Fruit fly (Drosophila melanogaster) whole organism, embryonic: ENCODE results near the gene CG32847.

Experiments
- Adf1 ChIP-seq: fragments of 200-800 bp; sonication (Bioruptor generic); IDR thresholded peaks from 2 replicates; pipeline ENCODE4 v1.3.6; 2022; ENCODE audit warnings: missing biosample characterization, missing genetic modification characterization
- Bdp1 ChIP-seq: fragments of 200-800 bp; sonication (Bioruptor generic); optimal IDR thresholded peaks from 3 replicates; lab custom pipeline; 2016; ENCODE audit warnings: missing biosample characterization, missing genetic modification characterization
- C15 ChIP-seq: fragments of 200-800 bp; sonication (Bioruptor generic); IDR thresholded peaks from 3 replicates; pipeline ENCODE4 v1.3.6; 2022; ENCODE audit warnings: missing biosample characterization, missing genetic modification characterization
- CG11696 ChIP-seq: fragments of 200-800 bp; sonication (Bioruptor generic); IDR thresholded peaks from 2 replicates; pipeline ENCODE4 v1.3.6; 2022; ENCODE audit warnings: missing biosample characterization, missing genetic modification characterization
- CG12155 ChIP-seq: fragments of 200-800 bp; sonication (Bioruptor generic); optimal IDR thresholded peaks from 3 replicates; lab custom pipeline; 2016; ENCODE audit warnings: missing biosample characterization, missing genetic modification characterization
- CG12236 ChIP-seq: fragments of 200-800 bp; sonication (Bioruptor generic); optimal IDR thresholded peaks from 2 replicates; lab custom pipeline; 2016; ENCODE audit warnings: missing biosample characterization, missing genetic modification characterization
- CG13775 ChIP-seq: fragments of 200-800 bp; sonication (Bioruptor generic); optimal IDR thresholded peaks from 3 replicates; lab custom pipeline; 2017; ENCODE audit warnings: missing biosample characterization, mild to moderate bottlenecking, missing genetic modification characterization
- CG15073 ChIP-seq: fragments of 200-800 bp; sonication (Bioruptor generic); optimal IDR thresholded peaks from 2 replicates; lab custom pipeline; 2016; ENCODE audit warnings: missing biosample characterization, missing genetic modification characterization
- CG1647 ChIP-seq: fragments of 200-800 bp; sonication (Bioruptor generic); optimal IDR thresholded peaks from 3 replicates; lab custom pipeline; 2016; ENCODE audit warnings: missing biosample characterization, missing genetic modification characterization
- CG16815 ChIP-seq: fragments of 200-800 bp; sonication (Bioruptor generic); optimal IDR thresholded peaks from 3 replicates; lab custom pipeline; 2017; ENCODE audit warnings: missing biosample characterization, mild to moderate bottlenecking, missing genetic modification characterization
- CG17186 ChIP-seq: fragments of 200-800 bp; sonication (Bioruptor generic); optimal IDR thresholded peaks from 3 replicates; lab custom pipeline; 2017; ENCODE audit warnings: missing biosample characterization, missing genetic modification reagents, missing genetic modification characterization
- CG30403 ChIP-seq: fragments of 200-800 bp; sonication (Bioruptor generic); optimal IDR thresholded peaks from 3 replicates; lab custom pipeline; 2016; ENCODE audit warnings: missing biosample characterization, missing genetic modification characterization
- CG31441 ChIP-seq: fragments of 200-800 bp; sonication (Bioruptor generic); IDR thresholded peaks from 2 replicates; pipeline ENCODE4 v1.3.6; 2022; ENCODE audit warnings: missing biosample characterization, missing genetic modification characterization
- CG34422 ChIP-seq: fragments of 200-800 bp; sonication (Bioruptor generic); IDR thresholded peaks from 3 replicates; pipeline ENCODE4 v1.3.6; 2022; ENCODE audit warnings: missing biosample characterization, missing genetic modification characterization
- CG43689 ChIP-seq: fragments of 200-800 bp; sonication (Bioruptor generic); IDR thresholded peaks from 2 replicates; pipeline ENCODE4 v1.3.6; 2022; ENCODE audit warnings: missing biosample characterization, missing genetic modification characterization
- CG4730 ChIP-seq: fragments of 200-800 bp; sonication (Bioruptor generic); IDR thresholded peaks from 2 replicates; pipeline ENCODE4 v1.3.6; 2022; ENCODE audit warnings: missing biosample characterization, missing genetic modification characterization
- CG7357 ChIP-seq: fragments of 200-800 bp; sonication (Bioruptor generic); IDR thresholded peaks from 3 replicates; pipeline ENCODE4 v1.3.6; 2022; ENCODE audit warnings: missing biosample characterization, missing genetic modification characterization
- CG7786 ChIP-seq: fragments of 200-800 bp; sonication (Bioruptor generic); optimal IDR thresholded peaks from 2 replicates; lab custom pipeline; 2016; ENCODE audit warnings: missing biosample characterization, missing genetic modification characterization
- Chrac-16 ChIP-seq: fragments of 200-800 bp; sonication (Bioruptor generic); optimal IDR thresholded peaks from 3 replicates; lab custom pipeline; 2016; ENCODE audit warnings: missing biosample characterization, missing genetic modification characterization
- Dip3 ChIP-seq: fragments of 200-800 bp; sonication (Bioruptor generic); optimal IDR thresholded peaks from 3 replicates; lab custom pipeline; 2016; ENCODE audit warnings: missing biosample characterization, missing genetic modification characterization
- Kr ChIP-seq: fragments of 200-800 bp; sonication (Bioruptor generic); optimal IDR thresholded peaks from 2 replicates; lab custom pipeline; 2017; ENCODE audit warnings: missing biosample characterization, mild to moderate bottlenecking, missing genetic modification characterization
- Mad ChIP-seq: fragments of 200-800 bp; sonication (Bioruptor generic); optimal IDR thresholded peaks from 2 replicates; lab custom pipeline; 2016; ENCODE audit warnings: missing biosample characterization, missing genetic modification characterization
- Oli ChIP-seq: fragments of 200-800 bp; sonication (Bioruptor generic); optimal IDR thresholded peaks from 2 replicates; lab custom pipeline; 2018; ENCODE audit warnings: missing biosample characterization, mild to moderate bottlenecking, missing genetic modification characterization, moderate library complexity
- Pdp1 ChIP-seq, 2 experiments: fragments of 200-800 bp; sonication (Bioruptor generic); optimal IDR thresholded peaks; 3 replicates each; lab custom pipeline; 2016; ENCODE audit warnings: missing biosample characterization in 2 of 2, missing genetic modification characterization in 2 of 2, mild to moderate bottlenecking in 1 of 2, moderate library complexity in 1 of 2
- Ssrp ChIP-seq: fragments of 200-800 bp; sonication (Bioruptor generic); optimal IDR thresholded peaks from 2 replicates; lab custom pipeline; 2018; ENCODE audit warnings: missing biosample characterization, mild to moderate bottlenecking, missing genetic modification characterization, moderate library complexity
- Xrp1 ChIP-seq: fragments of 200-800 bp; sonication (Bioruptor generic); IDR thresholded peaks from 2 replicates; pipeline ENCODE4 v1.3.6; 2022; ENCODE audit warnings: missing biosample characterization, missing genetic modification characterization
- YL-1 ChIP-seq: fragments of 200-800 bp; sonication (Bioruptor generic); optimal IDR thresholded peaks from 3 replicates; lab custom pipeline; 2017; ENCODE audit warnings: missing biosample characterization, mild to moderate bottlenecking, missing genetic modification characterization
- chinmo ChIP-seq: fragments of 200-800 bp; sonication (Bioruptor generic); IDR thresholded peaks from 4 replicates; pipeline ENCODE4 v1.3.6; 2022; ENCODE audit warnings: missing biosample characterization, missing genetic modification characterization; ENCODE audit not compliant: partially characterized antibody
- cwo ChIP-seq: fragments of 200-800 bp; sonication (Bioruptor generic); optimal IDR thresholded peaks from 3 replicates; lab custom pipeline; 2017; ENCODE audit warnings: missing biosample characterization, missing genetic modification characterization, mild to moderate bottlenecking, moderate library complexity, missing genetic modification reagents
- dati ChIP-seq: fragments of 200-800 bp; sonication (Bioruptor generic); IDR thresholded peaks from 2 replicates; pipeline ENCODE4 v1.3.6; 2022; ENCODE audit warnings: missing biosample characterization, missing genetic modification characterization
- fu2 ChIP-seq: fragments of 200-800 bp; sonication (Bioruptor generic); optimal IDR thresholded peaks from 2 replicates; lab custom pipeline; 2016; ENCODE audit warnings: missing biosample characterization, missing genetic modification characterization
- jing ChIP-seq: fragments of 200-800 bp; sonication (Bioruptor generic); optimal IDR thresholded peaks from 2 replicates; lab custom pipeline; 2018; ENCODE audit warnings: missing biosample characterization, mild to moderate bottlenecking, missing genetic modification characterization
- mirr ChIP-seq: fragments of 200-800 bp; sonication (Bioruptor generic); optimal IDR thresholded peaks from 3 replicates; lab custom pipeline; 2018; ENCODE audit warnings: missing biosample characterization, mild to moderate bottlenecking, missing genetic modification characterization
- odd ChIP-seq: fragments of 200-800 bp; sonication (Bioruptor generic); optimal IDR thresholded peaks from 2 replicates; lab custom pipeline; 2017; ENCODE audit warnings: missing biosample characterization, mild to moderate bottlenecking, missing genetic modification characterization
- pfk ChIP-seq: fragments of 200-800 bp; sonication (Bioruptor generic); optimal IDR thresholded peaks from 2 replicates; lab custom pipeline; 2018; ENCODE audit warnings: missing biosample characterization, mild to moderate bottlenecking, missing genetic modification characterization, moderate library complexity
- phol ChIP-seq: fragments of 200-800 bp; sonication (Bioruptor generic); optimal IDR thresholded peaks from 3 replicates; lab custom pipeline; 2018; ENCODE audit warnings: missing biosample characterization, mild to moderate bottlenecking, missing genetic modification characterization, moderate library complexity
- pita ChIP-seq: fragments of 200-800 bp; sonication (Bioruptor generic); optimal IDR thresholded peaks from 2 replicates; lab custom pipeline; 2017; ENCODE audit warnings: missing biosample characterization, mild to moderate bottlenecking, missing genetic modification characterization
- rib ChIP-seq: fragments of 200-800 bp; sonication (Bioruptor generic); IDR thresholded peaks from 2 replicates; pipeline ENCODE4 v1.3.6; 2022; ENCODE audit warnings: missing biosample characterization, missing genetic modification characterization
- sc ChIP-seq, 3 experiments: fragments of >200 bp in 2 of 3; fragments of 200-800 bp in 1 of 3; sonication (Bioruptor generic) in 1 of 3; optimal IDR thresholded peaks; 2 replicates in 2 of 3; 3 replicates in 1 of 3; lab custom pipeline; 2017; ENCODE audit warnings: mild to moderate bottlenecking in 1 of 3, missing biosample characterization in 1 of 3, missing genetic modification characterization in 1 of 3, missing genetic modification reagents in 1 of 3
- ssp ChIP-seq: fragments of 200-800 bp; sonication (Bioruptor generic); IDR thresholded peaks from 2 replicates; pipeline ENCODE4 v1.3.6; 2022; ENCODE audit warnings: missing biosample characterization, missing genetic modification characterization
- tgo ChIP-seq: fragments of 200-800 bp; sonication (Bioruptor generic); IDR thresholded peaks from 3 replicates; pipeline ENCODE4 v1.3.6; 2022; ENCODE audit warnings: missing biosample characterization, missing genetic modification characterization
- trh ChIP-seq: fragments of 200-800 bp; sonication (Bioruptor generic); optimal IDR thresholded peaks from 2 replicates; lab custom pipeline; 2016; ENCODE audit warnings: missing biosample characterization, missing genetic modification characterization
- tup ChIP-seq: fragments of 200-800 bp; sonication (Bioruptor generic); optimal IDR thresholded peaks from 2 replicates; lab custom pipeline; 2016; ENCODE audit warnings: missing biosample characterization, mild to moderate bottlenecking, missing genetic modification characterization, moderate library complexity
- tx ChIP-seq: fragments of 200-800 bp; sonication (Bioruptor generic); optimal IDR thresholded peaks from 2 replicates; lab custom pipeline; 2016; ENCODE audit warnings: missing biosample characterization, missing genetic modification characterization
- usp ChIP-seq: fragments of >200 bp; optimal IDR thresholded peaks from 2 replicates; lab custom pipeline; 2017; ENCODE audit warnings: missing biosample characterization, missing genetic modification characterization
- vfl ChIP-seq: fragments of 200-800 bp; sonication (Bioruptor generic); optimal IDR thresholded peaks from 2 replicates; lab custom pipeline; 2016; ENCODE audit warnings: missing biosample characterization, missing genetic modification characterization
- vnd ChIP-seq: fragments of 200-800 bp; sonication (Bioruptor generic); IDR thresholded peaks from 3 replicates; pipeline ENCODE4 v1.3.6; 2022; ENCODE audit warnings: missing biosample characterization, missing genetic modification characterization; ENCODE audit not compliant: partially characterized antibody
- vvl ChIP-seq: fragments of 200-800 bp; sonication (Bioruptor generic); IDR thresholded peaks from 2 replicates; pipeline ENCODE4 v1.3.6; 2022; ENCODE audit warnings: missing biosample characterization, missing genetic modification characterization
- zf30C ChIP-seq: fragments of 200-800 bp; sonication (Bioruptor generic); optimal IDR thresholded peaks from 3 replicates; lab custom pipeline; 2018; ENCODE audit warnings: missing biosample characterization, mild to moderate bottlenecking, missing genetic modification characterization

CG32847 gene

dm6 chr3L:15143638-15144600 is 22.5 kb downstream of the CG32847 start, which contains the start of the genes CG32147 and Pex3 (continued):
- TF ChIP-seq pita (GFP tag; lab: Kevin White, UChicago), result no peak
- TF ChIP-seq CG13775 (GFP tag; lab: Kevin White, UChicago), result no peak
- TF ChIP-seq tx (GFP tag; lab: Kevin White, UChicago), result no peak
- no peak for TF ChIP-seq dati (GFP tag; lab: Robert Waterston, UW)
- no peak for TF ChIP-seq cwo (GFP tag; lab: Kevin White, UChicago)
- TF ChIP-seq CG30403 (GFP tag; lab: Kevin White, UChicago), result no peak
- TF ChIP-seq Ssrp (tag; lab: Kevin White, UChicago), result no peak
- TF ChIP-seq CG11696 (GFP tag; lab: Robert Waterston, UW), result no peak
- no peak for TF ChIP-seq C15 (GFP tag; lab: Robert Waterston, UW)
- TF ChIP-seq CG4730 (GFP tag; lab: Robert Waterston, UW), result no peak
- peak; percentile 96 for TF ChIP-seq pfk (GFP tag; lab: Kevin White, UChicago)
- 0 out of 4 replicates have a peak, but pooled peaks have one; percentile 26 for TF ChIP-seq chinmo (GFP tag; lab: Robert Waterston, UW)
- no peak for TF ChIP-seq Oli (tag; lab: Kevin White, UChicago)
- TF ChIP-seq sc (optimal IDR thresholded peaks at IDR 0.05; lab: Kevin White, UChicago), result no peak
- TF ChIP-seq sc (GFP tag; optimal IDR thresholded peaks at IDR 0.05; lab: Kevin White, UChicago), result no peak
- TF ChIP-seq mirr (GFP tag; lab: Kevin White, UChicago), result peak; percentile 9
- no peak for TF ChIP-seq Kr (GFP tag; lab: Kevin White, UChicago)
- peak; percentile 74; the same call in 1 of the 3 replicates for TF ChIP-seq CG34422 (GFP tag; lab: Robert Waterston, UW)
- TF ChIP-seq CG12155 (GFP tag; lab: Kevin White, UChicago), result no peak
- no peak for TF ChIP-seq vnd (GFP tag; lab: Robert Waterston, UW)
- TF ChIP-seq rib (GFP tag; lab: Robert Waterston, UW), result no peak
- no peak for TF ChIP-seq tgo (GFP tag; lab: Robert Waterston, UW)
- TF ChIP-seq Chrac-16, result no peak
- no peak for TF ChIP-seq fu2 (GFP tag; lab: Kevin White, UChicago)
- TF ChIP-seq ssp (GFP tag; lab: Robert Waterston, UW), result no peak
- TF ChIP-seq tup (GFP tag; lab: Kevin White, UChicago), result no peak
- TF ChIP-seq CG43689 (GFP tag; lab: Robert Waterston, UW), result no peak
- TF ChIP-seq Pdp1 (GFP tag; optimal IDR thresholded peaks at IDR 0.05; lab: Kevin White, UChicago), result no peak
- peak; percentile 85 for TF ChIP-seq YL-1 (GFP tag; lab: Kevin White, UChicago)
- peak; percentile 48; the same call in 1 of the 2 replicates for TF ChIP-seq CG31441 (GFP tag; lab: Robert Waterston, UW)
- TF ChIP-seq Adf1, result peak; percentile 96
- TF ChIP-seq CG12236 (GFP tag; lab: Kevin White, UChicago), result no peak
- no peak for TF ChIP-seq odd (GFP tag; lab: Kevin White, UChicago)
- no peak for TF ChIP-seq CG15073 (GFP tag; lab: Kevin White, UChicago)
- no peak for TF ChIP-seq vfl (GFP tag; lab: Kevin White, UChicago)
- TF ChIP-seq phol (tag; lab: Kevin White, UChicago), result peak; percentile 63
- TF ChIP-seq trh, result no peak
- no peak for TF ChIP-seq CG7357 (GFP tag; lab: Robert Waterston, UW)
- no peak for TF ChIP-seq CG17186 (GFP tag; lab: Kevin White, UChicago)
- TF ChIP-seq CG7786 (GFP tag; lab: Kevin White, UChicago), result no peak
- no peak for TF ChIP-seq Dip3 (GFP tag; lab: Kevin White, UChicago)
- TF ChIP-seq CG1647 (GFP tag; lab: Kevin White, UChicago), result no peak
- no peak for TF ChIP-seq CG16815 (GFP tag; lab: Kevin White, UChicago)
- TF ChIP-seq zf30C (GFP tag; lab: Kevin White, UChicago), result no peak
- no peak for TF ChIP-seq Mad
- no peak for TF ChIP-seq jing
- no peak for TF ChIP-seq vvl (GFP tag; lab: Robert Waterston, UW)
- TF ChIP-seq Bdp1 (GFP tag; lab: Kevin White, UChicago), result no peak
- no peak for TF ChIP-seq Xrp1
- no peak for TF ChIP-seq usp
